Worm (Caenorhabditis elegans) whole organism, young adult: ENCODE measurements around the gene ZK616.1.

Experiments
- ceh-40 ChIP-seq: fragments of 200-800 bp; sonication (Bioruptor generic); IDR thresholded peaks from 2 replicates; pipeline ENCODE4 v1.3.6; 2022; ENCODE audit warnings: missing genetic modification characterization, missing compliant biosample characterization
- dox-1 ChIP-seq: fragments of 200-800 bp; sonication (Bioruptor generic); IDR thresholded peaks from 2 replicates; pipeline ENCODE4 v1.3.6; 2022; ENCODE audit warnings: missing genetic modification reagents, missing genetic modification characterization, missing compliant biosample characterization
- egl-18 ChIP-seq: fragments of 200-800 bp; sonication (Bioruptor generic); IDR thresholded peaks from 2 replicates; pipeline ENCODE4 v1.3.6; 2022; ENCODE audit warnings: missing genetic modification reagents, missing genetic modification characterization, missing compliant biosample characterization
- mxl-1 ChIP-seq: sonication (generic microtip); optimal IDR thresholded peaks from 2 replicates; lab custom pipeline; 2016; ENCODE audit warnings: missing genetic modification characterization, missing compliant biosample characterization
- snpc-3.4 ChIP-seq: sonication (generic microtip); optimal IDR thresholded peaks from 2 replicates; lab custom pipeline; 2017; ENCODE audit warnings: missing genetic modification characterization, mild to moderate bottlenecking, missing compliant biosample characterization, antibody characterized with exemption, moderate library complexity, missing genotype, missing genetic modification reagents

ce11 chrIV:5366567-5366966, 34.1 kb upstream of the ZK616.1 start, which contains the start of gene sand-1:
- TF ChIP-seq mxl-1 (tag; lab: Kevin White, UChicago) (no peak), dox-1 (GFP tag; lab: Robert Waterston, UW) (no peak), snpc-3.4 (no peak), ceh-40 (GFP tag; lab: Robert Waterston, UW) (no peak), egl-18 (GFP tag; lab: Robert Waterston, UW) (no peak)
